Fruit fly (Drosophila melanogaster) whole organism, pupa: ENCODE measurements around the gene tex.

ENCODE experiments used
- CG12605 ChIP-seq: fragments of 200-800 bp; sonication (Bioruptor generic); IDR thresholded peaks from 2 replicates; pipeline ENCODE4 v1.3.6; 2022; ENCODE audit warnings: missing biosample characterization, missing genetic modification characterization
- CG13204 ChIP-seq: fragments of 200-800 bp; sonication (Bioruptor generic); optimal IDR thresholded peaks from 2 replicates; lab custom pipeline; 2018; ENCODE audit warnings: missing biosample characterization, mild to moderate bottlenecking, missing genetic modification characterization, moderate library complexity
- CG17806 ChIP-seq: fragments of 200-800 bp; sonication (Bioruptor generic); optimal IDR thresholded peaks from 2 replicates; lab custom pipeline; 2018; ENCODE audit warnings: missing biosample characterization, mild to moderate bottlenecking, missing genetic modification characterization, moderate library complexity
- CG32121 ChIP-seq: fragments of 200-800 bp; sonication (Bioruptor generic); IDR thresholded peaks from 2 replicates; pipeline ENCODE4 v1.3.6; 2022; ENCODE audit warnings: missing biosample characterization, missing genetic modification characterization
- CG34367 ChIP-seq: fragments of 200-800 bp; sonication (Bioruptor generic); optimal IDR thresholded peaks from 2 replicates; lab custom pipeline; 2018; ENCODE audit warnings: missing biosample characterization, mild to moderate bottlenecking, missing genetic modification characterization
- CG4496 ChIP-seq: fragments of 200-800 bp; sonication (Bioruptor generic); IDR thresholded peaks from 3 replicates; pipeline ENCODE4 v1.3.6; 2022; ENCODE audit warnings: missing biosample characterization, missing genetic modification characterization
- EcR ChIP-seq: fragments of 200-800 bp; sonication (Bioruptor generic); optimal IDR thresholded peaks from 3 replicates; lab custom pipeline; 2019; ENCODE audit warnings: missing biosample characterization, missing genetic modification characterization, mild to moderate bottlenecking, moderate library complexity, missing genetic modification reagents
- Pif1B ChIP-seq: fragments of 200-800 bp; sonication (Bioruptor generic); optimal IDR thresholded peaks from 3 replicates; lab custom pipeline; 2016; ENCODE audit warnings: missing biosample characterization, missing genetic modification characterization

- TF ChIP-seq CG4496 (no peak), CG32121 (GFP tag; lab: Robert Waterston, UW) (no peak), EcR (no peak), Pif1B (GFP tag; lab: Kevin White, UChicago) (no peak), CG13204 (GFP tag; lab: Kevin White, UChicago) (no peak), CG17806 (tag; lab: Kevin White, UChicago) (no peak), CG34367 (tag; lab: Kevin White, UChicago) (no peak), CG12605 (no peak)
Measured at dm6 chr3R:8316344-8317105, 8.1 kb upstream of the tex start, which contains the start of gene Coq2.
